Fruit fly (Drosophila melanogaster): ENCODE data around the gene ND-B18.
A peak's percentile ranks its signal among the peaks of the same experiment; 100 is the strongest.

Gene ND-B18

dm6 chrX:15084580-15085138, 21.1 kb downstream of the ND-B18 start, which contains the start of gene Cox17 (continued):
- TF ChIP-seq cyc (GFP tag; optimal IDR thresholded peaks at IDR 0.05): peak; percentile 83
- no peak for TF ChIP-seq Hr38 (GFP tag; optimal IDR thresholded peaks at IDR 0.05)
- peak; percentile 68 for TF ChIP-seq Ets96B (tag; optimal IDR thresholded peaks at IDR 0.05)
- TF ChIP-seq CG8632 (GFP tag; optimal IDR thresholded peaks at IDR 0.05): peak; percentile 76
- TF ChIP-seq CG10631 (GFP tag; optimal IDR thresholded peaks at IDR 0.05): peak; percentile 85
- peak; percentile 86 for TF ChIP-seq achi (GFP tag; optimal IDR thresholded peaks at IDR 0.05)
- peak; percentile 53 for TF ChIP-seq CG8319 (GFP tag; optimal IDR thresholded peaks at IDR 0.05)
- TF ChIP-seq Hr4 (GFP tag; optimal IDR thresholded peaks at IDR 0.05): peak; percentile 83
- peak; percentile 88 for TF ChIP-seq lz (GFP tag; optimal IDR thresholded peaks at IDR 0.05)
- peak; percentile 74 for TF ChIP-seq Sox102F (GFP tag; optimal IDR thresholded peaks at IDR 0.05)
- peak; percentile 84 for TF ChIP-seq OdsH (GFP tag; optimal IDR thresholded peaks at IDR 0.05)
- no peak for TF ChIP-seq CG9139 (GFP tag; optimal IDR thresholded peaks at IDR 0.05)
- peak; percentile 68 for TF ChIP-seq CG1621 (tag; optimal IDR thresholded peaks at IDR 0.05)
- TF ChIP-seq Lpt (GFP tag; optimal IDR thresholded peaks at IDR 0.05): peak; percentile 68
- TF ChIP-seq CG11762 (GFP tag; optimal IDR thresholded peaks at IDR 0.05; ENCODE audit: insufficient read depth): peak; percentile 59

- TF ChIP-seq Sox15 (GFP tag; optimal IDR thresholded peaks at IDR 0.05) (peak; percentile 30), vri (GFP tag; optimal IDR thresholded peaks at IDR 0.05) (peak; percentile 99), Sox102F (GFP tag; optimal IDR thresholded peaks at IDR 0.05) (peak; percentile 32), Eip78C (GFP tag) (peak; percentile 75), Ets96B (tag; optimal IDR thresholded peaks at IDR 0.05) (peak; percentile 67), CG4318 (GFP tag; optimal IDR thresholded peaks at IDR 0.05) (peak; percentile 17), CG6854 (GFP tag; optimal IDR thresholded peaks at IDR 0.05) (peak; percentile 3), Smox (GFP tag; optimal IDR thresholded peaks at IDR 0.05) (peak; percentile 67), eg (GFP tag; IDR thresholded peaks at IDR 0.05) (peak; percentile 63), fd59A (GFP tag; optimal IDR thresholded peaks at IDR 0.05) (peak; percentile 34), salr (GFP tag; optimal IDR thresholded peaks at IDR 0.05) (peak; percentile 4 to 14), Ets21C (GFP tag; optimal IDR thresholded peaks at IDR 0.05) (peak; percentile 28), CG8319 (GFP tag; optimal IDR thresholded peaks at IDR 0.05) (peak; percentile 49), cyc (GFP tag; optimal IDR thresholded peaks at IDR 0.05) (peak; percentile 51), CG32006 (GFP tag; optimal IDR thresholded peaks at IDR 0.05) (peak; percentile 43), net (GFP tag; optimal IDR thresholded peaks at IDR 0.05) (peak; percentile 20), CG10669 (GFP tag; optimal IDR thresholded peaks at IDR 0.05) (peak; percentile 45), acj6 (GFP tag; optimal IDR thresholded peaks at IDR 0.05) (peak; percentile 65), svp (GFP tag) (peak; percentile 83), CG8632 (GFP tag; optimal IDR thresholded peaks at IDR 0.05) (peak; percentile 60), Eip93F (GFP tag; optimal IDR thresholded peaks at IDR 0.05) (peak; percentile 11), CG6808 (GFP tag; optimal IDR thresholded peaks at IDR 0.05) (peak; percentile 37), Eip75B (GFP tag; optimal IDR thresholded peaks at IDR 0.05) (peak; percentile 28), lz (GFP tag; optimal IDR thresholded peaks at IDR 0.05) (peak; percentile 57), CG10631 (GFP tag; optimal IDR thresholded peaks at IDR 0.05) (peak; percentile 74), CG7368 (GFP tag; optimal IDR thresholded peaks at IDR 0.05) (peak; percentile 56), CG3032 (tag; optimal IDR thresholded peaks at IDR 0.05) (peak; percentile 69), CG11762 (GFP tag; optimal IDR thresholded peaks at IDR 0.05; ENCODE audit: insufficient read depth) (no peak), CG11294 (GFP tag; IDR thresholded peaks at IDR 0.05) (peak; percentile 44; the same call in 1 of the 2 replicates), Gug (GFP tag; IDR thresholded peaks at IDR 0.05) (peak; percentile 23; the same call in 1 of the 2 replicates), CG6276 (GFP tag; optimal IDR thresholded peaks at IDR 0.05) (peak; percentile 30), dac (GFP tag; optimal IDR thresholded peaks at IDR 0.05) (no peak), CG34406 (GFP tag; optimal IDR thresholded peaks at IDR 0.05) (peak; percentile 63), achi (GFP tag; optimal IDR thresholded peaks at IDR 0.05) (peak; percentile 64), fd85E (GFP tag; optimal IDR thresholded peaks at IDR 0.05) (no peak), CG31627 (GFP tag; optimal IDR thresholded peaks at IDR 0.05) (peak; percentile 45), Met (GFP tag; optimal IDR thresholded peaks at IDR 0.05) (peak; percentile 64), CG1621 (tag; optimal IDR thresholded peaks at IDR 0.05) (no peak), fkh (GFP tag; optimal IDR thresholded peaks at IDR 0.05) (peak; percentile 60), CG16779 (tag; optimal IDR thresholded peaks at IDR 0.05) (no peak), CG9139 (GFP tag; optimal IDR thresholded peaks at IDR 0.05) (no peak), CG15336 (GFP tag; IDR thresholded peaks at IDR 0.05) (peak; percentile 41)
Observed at dm6 chrX:15085777-15086510, 22.4 kb downstream of the ND-B18 start, which contains the start of the genes CG15027 and Dbct. CG15027 (minus strand) TSS chrX:15085827. Dbct (plus strand) TSS chrX:15086125.

Measured in whole organism, prepupa.